Fruit fly (Drosophila melanogaster) whole organism, embryonic: Measurements from ENCODE around the gene Bhmt.

Experiments used
- Ada2b ChIP-seq: fragments of 200-800 bp; sonication (Bioruptor generic); IDR thresholded peaks from 2 replicates; pipeline ENCODE4 v1.3.6; 2022; ENCODE audit warnings: missing biosample characterization, missing genetic modification characterization
- Aef1 ChIP-seq: fragments of 200-800 bp; sonication (Bioruptor generic); IDR thresholded peaks from 3 replicates; pipeline ENCODE4 v1.3.6; 2022; ENCODE audit warnings: missing biosample characterization, missing genetic modification characterization
- Atf6 ChIP-seq: fragments of 200-800 bp; sonication (Bioruptor generic); IDR thresholded peaks from 2 replicates; pipeline ENCODE4 v1.3.6; 2022; ENCODE audit warnings: missing biosample characterization, missing genetic modification characterization
- B-H1 ChIP-seq: fragments of 200-800 bp; sonication (Bioruptor generic); IDR thresholded peaks from 3 replicates; pipeline ENCODE4 v1.3.6; 2022; ENCODE audit warnings: missing biosample characterization, missing genetic modification characterization
- CG10147 ChIP-seq: fragments of 200-800 bp; sonication (Bioruptor generic); optimal IDR thresholded peaks from 2 replicates; lab custom pipeline; 2019; ENCODE audit warnings: missing biosample characterization, mild to moderate bottlenecking, missing genetic modification characterization, moderate library complexity
- CG10274 ChIP-seq: fragments of 200-800 bp; sonication (Bioruptor generic); optimal IDR thresholded peaks from 3 replicates; lab custom pipeline; 2017; ENCODE audit warnings: missing biosample characterization, mild to moderate bottlenecking, missing genetic modification characterization
- CG10366 ChIP-seq: fragments of 200-800 bp; sonication (Bioruptor generic); IDR thresholded peaks from 2 replicates; pipeline ENCODE4 v1.3.6; 2022; ENCODE audit warnings: missing biosample characterization, missing genetic modification characterization
- CG10654 ChIP-seq: fragments of 200-800 bp; sonication (Bioruptor generic); optimal IDR thresholded peaks from 2 replicates; lab custom pipeline; 2016; ENCODE audit warnings: missing biosample characterization, missing genetic modification characterization
- CG10979 ChIP-seq: fragments of 200-800 bp; sonication (Bioruptor generic); optimal IDR thresholded peaks from 2 replicates; lab custom pipeline; 2018; ENCODE audit warnings: missing biosample characterization, mild to moderate bottlenecking, missing genetic modification characterization, moderate library complexity
- CG11247 ChIP-seq: fragments of 200-800 bp; sonication (Bioruptor generic); IDR thresholded peaks from 2 replicates; pipeline ENCODE4 v1.3.6; 2022; ENCODE audit warnings: missing biosample characterization, missing genetic modification characterization
- CG12299 ChIP-seq: fragments of 200-800 bp; sonication (Bioruptor generic); optimal IDR thresholded peaks from 2 replicates; lab custom pipeline; 2018; ENCODE audit warnings: missing biosample characterization, mild to moderate bottlenecking, missing genetic modification characterization
- CG14050 ChIP-seq: fragments of 200-800 bp; sonication (Bioruptor generic); IDR thresholded peaks from 3 replicates; pipeline ENCODE4 v1.3.6; 2022; ENCODE audit warnings: missing biosample characterization, missing genetic modification characterization
- CG1602 ChIP-seq: fragments of 200-800 bp; sonication (Bioruptor generic); optimal IDR thresholded peaks from 3 replicates; lab custom pipeline; 2016; ENCODE audit warnings: missing biosample characterization, missing genetic modification characterization
- CG17328 ChIP-seq: fragments of 200-800 bp; sonication (Bioruptor generic); IDR thresholded peaks from 2 replicates; pipeline ENCODE4 v1.3.6; 2022; ENCODE audit warnings: missing biosample characterization, missing genetic modification characterization
- CG17568 ChIP-seq: fragments of 200-800 bp; sonication (Bioruptor generic); optimal IDR thresholded peaks from 2 replicates; lab custom pipeline; 2018; ENCODE audit warnings: missing biosample characterization, mild to moderate bottlenecking, missing genetic modification characterization, moderate library complexity
- CG17612 ChIP-seq: fragments of 200-800 bp; sonication (Bioruptor generic); IDR thresholded peaks from 2 replicates; pipeline ENCODE4 v1.3.6; 2022; ENCODE audit warnings: missing biosample characterization, missing genetic modification characterization
- CG1792 ChIP-seq: fragments of 200-800 bp; sonication (Bioruptor generic); optimal IDR thresholded peaks from 2 replicates; lab custom pipeline; 2016; ENCODE audit warnings: missing biosample characterization, missing genetic modification characterization
- CG18262 ChIP-seq: fragments of 200-800 bp; optimal IDR thresholded peaks from 3 replicates; lab custom pipeline; 2019; ENCODE audit warnings: missing biosample characterization, mild to moderate bottlenecking, missing genetic modification characterization, moderate library complexity
- CG3065 ChIP-seq: fragments of 200-800 bp; sonication (Bioruptor generic); optimal IDR thresholded peaks from 2 replicates; lab custom pipeline; 2016; ENCODE audit warnings: missing biosample characterization, missing genetic modification characterization
- CG31224 ChIP-seq: fragments of 200-800 bp; sonication (Bioruptor generic); IDR thresholded peaks from 2 replicates; pipeline ENCODE4 v1.3.6; 2022; ENCODE audit warnings: missing biosample characterization, missing genetic modification characterization
- CG33557 ChIP-seq: fragments of 200-800 bp; sonication (Bioruptor generic); optimal IDR thresholded peaks from 2 replicates; lab custom pipeline; 2019; ENCODE audit warnings: missing biosample characterization, mild to moderate bottlenecking, missing genetic modification characterization, moderate library complexity
- CG34224 ChIP-seq: fragments of 200-800 bp; sonication (Bioruptor generic); IDR thresholded peaks from 3 replicates; pipeline ENCODE4 v1.3.6; 2022; ENCODE audit warnings: missing biosample characterization, missing genetic modification characterization; ENCODE audit not compliant: partially characterized antibody
- CG4282 ChIP-seq: fragments of 200-800 bp; sonication (Bioruptor generic); optimal IDR thresholded peaks from 2 replicates; lab custom pipeline; 2016; ENCODE audit warnings: missing biosample characterization, missing genetic modification characterization
- CG4730 ChIP-seq: fragments of 200-800 bp; sonication (Bioruptor generic); IDR thresholded peaks from 2 replicates; pipeline ENCODE4 v1.3.6; 2022; ENCODE audit warnings: missing biosample characterization, missing genetic modification characterization
- CG4854 ChIP-seq: fragments of 200-800 bp; sonication (Bioruptor generic); optimal IDR thresholded peaks from 2 replicates; lab custom pipeline; 2016; ENCODE audit warnings: missing biosample characterization, missing genetic modification characterization, inconsistent platforms
- CG5245 ChIP-seq: fragments of 200-800 bp; sonication (Bioruptor generic); optimal IDR thresholded peaks from 3 replicates; lab custom pipeline; 2016; ENCODE audit warnings: missing biosample characterization, missing genetic modification characterization
- CG7556 ChIP-seq: fragments of 200-800 bp; sonication (Bioruptor generic); optimal IDR thresholded peaks from 2 replicates; lab custom pipeline; 2017; ENCODE audit warnings: missing biosample characterization, mild to moderate bottlenecking, missing genetic modification characterization
- CG8388 ChIP-seq: fragments of 200-800 bp; sonication (Bioruptor generic); optimal IDR thresholded peaks from 2 replicates; lab custom pipeline; 2019; ENCODE audit warnings: missing biosample characterization, mild to moderate bottlenecking, missing genetic modification characterization, moderate library complexity
- CG9727 ChIP-seq: fragments of 200-800 bp; sonication (Bioruptor generic); optimal IDR thresholded peaks from 3 replicates; lab custom pipeline; 2017; ENCODE audit warnings: missing biosample characterization, mild to moderate bottlenecking, missing genetic modification characterization
- Deaf1 ChIP-seq: fragments of 200-800 bp; optimal IDR thresholded peaks from 3 replicates; lab custom pipeline; 2019; ENCODE audit warnings: missing biosample characterization, mild to moderate bottlenecking, missing genetic modification characterization, moderate library complexity
- H15 ChIP-seq: fragments of 200-800 bp; sonication (Bioruptor generic); IDR thresholded peaks from 3 replicates; pipeline ENCODE4 v1.3.6; 2022; ENCODE audit warnings: missing biosample characterization, missing genetic modification characterization
- HmgZ ChIP-seq: fragments of 200-800 bp; sonication (Bioruptor generic); optimal IDR thresholded peaks from 2 replicates; lab custom pipeline; 2018; ENCODE audit warnings: missing biosample characterization, mild to moderate bottlenecking, missing genetic modification characterization
- Meics ChIP-seq: fragments of 200-800 bp; sonication (Bioruptor generic); optimal IDR thresholded peaks from 2 replicates; lab custom pipeline; 2017; ENCODE audit warnings: missing biosample characterization, mild to moderate bottlenecking, missing genetic modification characterization
- Neu2 ChIP-seq: fragments of 200-800 bp; sonication (Bioruptor generic); optimal IDR thresholded peaks from 3 replicates; lab custom pipeline; 2016; ENCODE audit warnings: missing biosample characterization, missing genetic modification characterization, borderline replicate concordance
- ac ChIP-seq: fragments of 200-800 bp; sonication (Bioruptor generic); optimal IDR thresholded peaks from 3 replicates; lab custom pipeline; 2017; ENCODE audit warnings: missing biosample characterization, mild to moderate bottlenecking, missing genetic modification characterization
- bcd ChIP-seq: fragments of 200-800 bp; sonication (Bioruptor generic); optimal IDR thresholded peaks from 2 replicates; lab custom pipeline; 2017; ENCODE audit warnings: missing biosample characterization, mild to moderate bottlenecking, missing genetic modification characterization
- ci ChIP-seq: fragments of 200-800 bp; sonication (Bioruptor generic); IDR thresholded peaks from 3 replicates; pipeline ENCODE4 v1.3.6; 2022; ENCODE audit warnings: missing biosample characterization, missing genetic modification characterization
- croc ChIP-seq: fragments of 200-800 bp; sonication (Bioruptor generic); conservative IDR thresholded peaks from 3 replicates; pipeline ENCODE4 v1.3.6; 2022; ENCODE audit warnings: missing biosample characterization, missing genetic modification characterization
- dysf ChIP-seq: fragments of 200-800 bp; sonication (Bioruptor generic); IDR thresholded peaks from 3 replicates; pipeline ENCODE4 v1.3.6; 2022; ENCODE audit warnings: missing biosample characterization, missing genetic modification characterization
- exex ChIP-seq: fragments of 200-800 bp; sonication (Bioruptor generic); optimal IDR thresholded peaks from 4 replicates; lab custom pipeline; 2018; ENCODE audit warnings: missing biosample characterization, mild to moderate bottlenecking, missing genetic modification characterization, moderate library complexity
- gsb ChIP-seq: fragments of 200-800 bp; sonication (Bioruptor generic); IDR thresholded peaks from 2 replicates; pipeline ENCODE4 v1.3.6; 2022; ENCODE audit warnings: missing biosample characterization, missing genetic modification characterization
- lab ChIP-seq: fragments of 200-800 bp; sonication (Bioruptor generic); optimal IDR thresholded peaks from 3 replicates; lab custom pipeline; 2017; ENCODE audit warnings: missing biosample characterization, missing genetic modification characterization, mild to moderate bottlenecking, moderate library complexity, missing genetic modification reagents
- lbe ChIP-seq: fragments of 200-800 bp; sonication (Bioruptor generic); optimal IDR thresholded peaks from 2 replicates; lab custom pipeline; 2016; ENCODE audit warnings: missing biosample characterization, mild to moderate bottlenecking, missing genetic modification characterization
- lov ChIP-seq, 2 experiments: fragments of 200-800 bp in 1 of 2; fragments of >200 bp in 1 of 2; sonication (Bioruptor generic) in 1 of 2; IDR thresholded peaks in 1 of 2; optimal IDR thresholded peaks in 1 of 2; 2 replicates in 1 of 2; 3 replicates in 1 of 2; pipeline versions ENCODE4 v1.3.6 to Lab custom; 2017 to 2022; ENCODE audit warnings: missing biosample characterization in 1 of 2, missing genetic modification characterization in 1 of 2
- pnt ChIP-seq: fragments of 200-800 bp; sonication (Bioruptor generic); optimal IDR thresholded peaks from 3 replicates; lab custom pipeline; 2016; ENCODE audit warnings: missing biosample characterization, missing genetic modification characterization
- run ChIP-seq: fragments of 200-800 bp; sonication (Bioruptor generic); optimal IDR thresholded peaks from 3 replicates; lab custom pipeline; 2018; ENCODE audit warnings: missing biosample characterization, mild to moderate bottlenecking, missing genetic modification characterization
- sens-2 ChIP-seq: fragments of 200-800 bp; sonication (Bioruptor generic); IDR thresholded peaks from 2 replicates; pipeline ENCODE4 v1.3.6; 2022; ENCODE audit warnings: missing biosample characterization, missing genetic modification characterization
- slbo ChIP-seq: fragments of 200-800 bp; sonication (Bioruptor generic); IDR thresholded peaks from 2 replicates; pipeline ENCODE4 v1.3.6; 2022; ENCODE audit warnings: missing biosample characterization, missing genetic modification characterization
- vvl ChIP-seq: fragments of 200-800 bp; sonication (Bioruptor generic); IDR thresholded peaks from 2 replicates; pipeline ENCODE4 v1.3.6; 2022; ENCODE audit warnings: missing biosample characterization, missing genetic modification characterization
- zen ChIP-seq: fragments of 200-800 bp; sonication (Bioruptor generic); optimal IDR thresholded peaks from 3 replicates; lab custom pipeline; 2018; ENCODE audit warnings: missing biosample characterization, mild to moderate bottlenecking, missing genetic modification characterization, moderate library complexity

Gene Bhmt

DNA sequence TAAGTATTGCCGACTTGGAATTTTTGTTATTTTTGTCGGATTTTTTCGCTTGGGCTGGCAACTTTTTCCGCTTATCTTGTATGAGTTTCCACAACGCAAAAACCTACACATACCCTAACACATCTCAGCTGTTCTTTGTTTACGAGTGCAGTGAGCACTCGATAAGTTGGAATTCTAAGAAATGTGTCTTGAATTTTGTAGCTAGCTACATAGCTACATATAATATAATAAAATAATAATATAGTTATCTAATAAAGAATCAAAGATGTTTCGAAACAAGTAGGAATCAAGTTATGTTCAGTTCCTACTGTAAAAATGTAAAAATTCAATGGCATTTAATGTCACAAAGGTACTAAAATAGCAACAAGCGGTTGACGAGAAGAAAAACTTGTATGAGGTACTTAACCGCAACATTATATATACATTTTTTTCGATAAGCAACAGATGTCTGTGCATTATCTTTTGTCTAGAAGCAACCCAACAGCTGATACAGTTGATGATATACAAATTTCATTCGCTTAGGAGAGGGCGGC, at the start of gene Bhmt:
Gene Bhmt (minus strand): TSS at position 170 of the 533 bp plus-strand sequence.
- TF ChIP-seq Ada2b (GFP tag; lab: Robert Waterston, UW) = peak; percentile 72; the same call in 1 of the 2 replicates
- TF ChIP-seq Neu2 (GFP tag; lab: Kevin White, UChicago) = no peak
- TF ChIP-seq lbe (GFP tag; lab: Kevin White, UChicago) = peak; percentile 88
- peak; percentile 73 for TF ChIP-seq Atf6 (GFP tag; lab: Robert Waterston, UW)
- peak; percentile 83 for TF ChIP-seq slbo
- TF ChIP-seq croc (GFP tag; lab: Robert Waterston, UW) = peak; percentile 30; the same call in 2 of the 3 replicates
- peak; percentile 60; the same call in 1 of the 3 replicates for TF ChIP-seq ci (GFP tag; lab: Robert Waterston, UW)
- TF ChIP-seq HmgZ = peak; percentile 53
- TF ChIP-seq dysf = peak; percentile 80
- TF ChIP-seq H15 = peak; percentile 52; the same call in 1 of the 3 replicates
- peak; percentile 56 for TF ChIP-seq exex
- TF ChIP-seq zen (tag; lab: Kevin White, UChicago) = peak; percentile 10
- 0 out of 2 replicates have a peak, but pooled peaks have one; percentile 57 for TF ChIP-seq gsb (GFP tag; lab: Robert Waterston, UW)
- peak; percentile 42; the same call in 1 of the 2 replicates for TF ChIP-seq CG4730 (GFP tag; lab: Robert Waterston, UW)
- peak; percentile 20 for TF ChIP-seq CG1602 (GFP tag; lab: Kevin White, UChicago)
- peak; percentile 74 for TF ChIP-seq CG7556
- no peak for TF ChIP-seq CG34224 (GFP tag; lab: Robert Waterston, UW)
- peak; percentile 52 for TF ChIP-seq B-H1
- TF ChIP-seq CG9727 (GFP tag; lab: Kevin White, UChicago) = peak; percentile 68
- peak; percentile 52 for TF ChIP-seq CG10654 (GFP tag; lab: Kevin White, UChicago)
- TF ChIP-seq CG10366 (GFP tag; lab: Robert Waterston, UW) = 0 out of 2 replicates have a peak, but pooled peaks have one; percentile 47
- TF ChIP-seq CG8388 (GFP tag; lab: Kevin White, UChicago) = peak; percentile 33
- TF ChIP-seq CG33557 = no peak
- TF ChIP-seq sens-2 (GFP tag; lab: Robert Waterston, UW) = no peak
- TF ChIP-seq CG10274 (GFP tag; lab: Kevin White, UChicago) = peak; percentile 6
- peak; percentile 41 for TF ChIP-seq CG10979 (tag; lab: Kevin White, UChicago)
- TF ChIP-seq CG3065 (GFP tag; lab: Kevin White, UChicago) = no peak
- no peak for TF ChIP-seq ac
- TF ChIP-seq lov (optimal IDR thresholded peaks at IDR 0.05; lab: Kevin White, UChicago) = no peak
- no peak for TF ChIP-seq lov (GFP tag; IDR thresholded peaks at IDR 0.05; lab: Robert Waterston, UW)
- TF ChIP-seq lab = peak; percentile 89
- no peak for TF ChIP-seq CG4282 (GFP tag; lab: Kevin White, UChicago)
- peak; percentile 58 for TF ChIP-seq CG31224 (GFP tag; lab: Robert Waterston, UW)
- peak; percentile 47 for TF ChIP-seq CG12299 (tag; lab: Kevin White, UChicago)
- TF ChIP-seq vvl = peak; percentile 80
- peak; percentile 66 for TF ChIP-seq CG17328 (GFP tag; lab: Robert Waterston, UW)
- no peak for TF ChIP-seq Deaf1 (tag; lab: Kevin White, UChicago)
- TF ChIP-seq pnt = no peak
- TF ChIP-seq bcd (GFP tag; lab: Kevin White, UChicago) = peak; percentile 62
- TF ChIP-seq CG11247 (GFP tag; lab: Robert Waterston, UW) = peak; percentile 74
- peak; percentile 65 for TF ChIP-seq CG10147 (GFP tag; lab: Kevin White, UChicago)
- TF ChIP-seq CG17612 (GFP tag; lab: Robert Waterston, UW) = 0 out of 2 replicates have a peak, but pooled peaks have one; percentile 20
- TF ChIP-seq Aef1 (GFP tag; lab: Robert Waterston, UW) = peak; percentile 59; the same call in 2 of the 3 replicates
- TF ChIP-seq CG17568 (GFP tag; lab: Kevin White, UChicago) = no peak
- TF ChIP-seq CG14050 (GFP tag; lab: Robert Waterston, UW) = peak; percentile 31; the same call in 1 of the 3 replicates
- TF ChIP-seq CG5245 (GFP tag; lab: Kevin White, UChicago) = no peak
- no peak for TF ChIP-seq CG1792 (GFP tag; lab: Kevin White, UChicago)
- peak; percentile 21 for TF ChIP-seq run (tag; lab: Kevin White, UChicago)
- peak; percentile 68 for TF ChIP-seq CG18262
- no peak for TF ChIP-seq CG4854
- peak; percentile 86 for TF ChIP-seq Meics
